In the genomic region with DNA sequence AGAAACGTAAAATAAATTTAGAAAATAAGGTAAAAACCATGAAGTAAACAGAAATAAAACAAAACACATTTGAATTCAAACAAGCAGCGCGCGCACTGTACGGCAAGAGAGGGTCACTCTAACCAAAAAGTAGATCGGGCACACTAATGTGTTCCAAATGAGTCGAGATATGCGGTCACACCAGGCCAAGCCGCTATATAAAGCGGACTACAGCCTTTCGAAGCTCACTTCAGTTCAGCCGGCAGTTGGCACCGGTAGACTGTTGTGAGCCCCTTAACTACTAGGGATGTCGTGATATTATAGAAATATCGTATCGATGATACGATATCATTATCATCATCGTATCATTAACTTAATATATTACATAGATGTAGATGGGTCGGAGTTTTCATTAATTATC, we compare ENCODE assay signal across 3 fruit fly cellular contexts.
A peak's percentile ranks its signal among the peaks of the same experiment; 100 is the strongest.
TF ChIP-seq lines count a peak whose summit lies in the region.

No protein-coding gene starts in this region.

- TF ChIP-seq CTCF in whole organism, embryonic (GFP tag; optimal IDR thresholded peaks at IDR 0.05; lab: Kevin White, UChicago) = peak; percentile 39

TF ChIP-seq in whole organism, adult, 20 proteins besides CTCF, POLR2A, EP300 and RAD21:
- no peak for TF ChIP-seq CG7045 (GFP tag; optimal IDR thresholded peaks at IDR 0.05; lab: Kevin White, UChicago)
- peak; percentile 11 for TF ChIP-seq Mnt (GFP tag; optimal IDR thresholded peaks at IDR 0.05; lab: Kevin White, UChicago)
- TF ChIP-seq CG1620 (GFP tag; optimal IDR thresholded peaks at IDR 0.05; lab: Kevin White, UChicago) = peak; percentile 41
- no peak for TF ChIP-seq kay (GFP tag; lab: Kevin White, UChicago; ENCODE audit: borderline replicate concordance)
- TF ChIP-seq bab1 (GFP tag; optimal IDR thresholded peaks at IDR 0.05; lab: Kevin White, UChicago) = peak; percentile 36

TF ChIP-seq in whole organism, embryonic, 481 proteins besides CTCF, POLR2A, EP300 and RAD21:
- TF ChIP-seq E2f2 (GFP tag; IDR thresholded peaks at IDR 0.05; lab: Robert Waterston, UW) = peak; percentile 88
- no peak for TF ChIP-seq CG13894 (tag; optimal IDR thresholded peaks at IDR 0.05; lab: Kevin White, UChicago)
- peak; percentile 0 for TF ChIP-seq CG14710 (tag; optimal IDR thresholded peaks at IDR 0.05; lab: Kevin White, UChicago)
- TF ChIP-seq lmd (GFP tag; IDR thresholded peaks at IDR 0.05; lab: Robert Waterston, UW) = no peak
- 0 out of 3 replicates have a peak, but pooled peaks have one; percentile 16 for TF ChIP-seq CG14860 (GFP tag; IDR thresholded peaks at IDR 0.05; lab: Robert Waterston, UW; ENCODE audit: partially characterized antibody)
- no peak for TF ChIP-seq lbe (GFP tag; optimal IDR thresholded peaks at IDR 0.05; lab: Kevin White, UChicago)
- TF ChIP-seq zen (tag; optimal IDR thresholded peaks at IDR 0.05; lab: Kevin White, UChicago) = peak; percentile 23
- peak; percentile 19; the same call in 1 of the 2 replicates for TF ChIP-seq CG13287 (GFP tag; IDR thresholded peaks at IDR 0.05; lab: Robert Waterston, UW; ENCODE audit: partially characterized antibody)
- TF ChIP-seq chinmo (GFP tag; IDR thresholded peaks at IDR 0.05; lab: Robert Waterston, UW; ENCODE audit: partially characterized antibody) = 0 out of 4 replicates have a peak, but pooled peaks have one; percentile 52
- TF ChIP-seq CG15514 (GFP tag; optimal IDR thresholded peaks at IDR 0.05; lab: Kevin White, UChicago) = peak; percentile 34
- peak; percentile 32 for TF ChIP-seq BEAF-32 (GFP tag; optimal IDR thresholded peaks at IDR 0.05; lab: Kevin White, UChicago)
- TF ChIP-seq amos (GFP tag; IDR thresholded peaks at IDR 0.05; lab: Robert Waterston, UW; ENCODE audit: partially characterized antibody) = peak; percentile 39; the same call in 1 of the 2 replicates
- TF ChIP-seq knrl (GFP tag; IDR thresholded peaks at IDR 0.05; lab: Robert Waterston, UW; ENCODE audit: partially characterized antibody) = peak; percentile 30; the same call in 1 of the 3 replicates
- peak; percentile 41 for TF ChIP-seq Jarid2 (GFP tag; optimal IDR thresholded peaks at IDR 0.05; lab: Kevin White, UChicago)
- peak; percentile 72 for TF ChIP-seq Dp (GFP tag; optimal IDR thresholded peaks at IDR 0.05; lab: Kevin White, UChicago)
- TF ChIP-seq CG33213 (GFP tag; optimal IDR thresholded peaks at IDR 0.05; lab: Kevin White, UChicago) = peak; percentile 97
- TF ChIP-seq CG8290 (GFP tag; optimal IDR thresholded peaks at IDR 0.05; lab: Kevin White, UChicago) = peak; percentile 38
- peak; percentile 2 to 50 for TF ChIP-seq CG8290 (tag; optimal IDR thresholded peaks at IDR 0.05; lab: Kevin White, UChicago)
- peak; percentile 62 for TF ChIP-seq sens (GFP tag; lab: Kevin White, UChicago)
- TF ChIP-seq gt (GFP tag; IDR thresholded peaks at IDR 0.05; lab: Robert Waterston, UW) = no peak
- TF ChIP-seq NC2α (GFP tag; optimal IDR thresholded peaks at IDR 0.05; lab: Kevin White, UChicago) = peak; percentile 31
- TF ChIP-seq CG9797 (GFP tag; optimal IDR thresholded peaks at IDR 0.05; lab: Kevin White, UChicago) = peak; percentile 76
- TF ChIP-seq da (GFP tag; optimal IDR thresholded peaks at IDR 0.05; lab: Kevin White, UChicago) = no peak
- peak; percentile 68 for TF ChIP-seq CG6791 (GFP tag; IDR thresholded peaks at IDR 0.05; lab: Robert Waterston, UW; ENCODE audit: partially characterized antibody)
- TF ChIP-seq Rx (GFP tag; IDR thresholded peaks at IDR 0.05; lab: Robert Waterston, UW) = 0 out of 2 replicates have a peak, but pooled peaks have one; percentile 11
- peak; percentile 78 for TF ChIP-seq stwl (tag; optimal IDR thresholded peaks at IDR 0.05; lab: Kevin White, UChicago)
- peak; percentile 53 for TF ChIP-seq Hmr (GFP tag; optimal IDR thresholded peaks at IDR 0.05; lab: Kevin White, UChicago)
- TF ChIP-seq tna (GFP tag; IDR thresholded peaks at IDR 0.05; lab: Robert Waterston, UW; ENCODE audit: partially characterized antibody) = no peak
- no peak for TF ChIP-seq crp (GFP tag; optimal IDR thresholded peaks at IDR 0.05; lab: Kevin White, UChicago)
- TF ChIP-seq CG16815 (GFP tag; optimal IDR thresholded peaks at IDR 0.05; lab: Kevin White, UChicago) = no peak
- 0 out of 3 replicates have a peak, but pooled peaks have one; percentile 37 for TF ChIP-seq Opbp (GFP tag; IDR thresholded peaks at IDR 0.05; lab: Robert Waterston, UW; ENCODE audit: partially characterized antibody)
- peak; percentile 66; the same call in 2 of the 3 replicates for TF ChIP-seq CG17361 (GFP tag; IDR thresholded peaks at IDR 0.05; lab: Robert Waterston, UW)
- peak; percentile 99 for TF ChIP-seq Lhr (GFP tag; optimal IDR thresholded peaks at IDR 0.05; lab: Kevin White, UChicago)
- TF ChIP-seq pzg (GFP tag; optimal IDR thresholded peaks at IDR 0.05; lab: Kevin White, UChicago) = peak; percentile 52
- peak; percentile 9 for TF ChIP-seq Elba2 (GFP tag; optimal IDR thresholded peaks at IDR 0.05; lab: Kevin White, UChicago)
- no peak for TF ChIP-seq kah (GFP tag; optimal IDR thresholded peaks at IDR 0.05; lab: Kevin White, UChicago)
- TF ChIP-seq gfzf (GFP tag; optimal IDR thresholded peaks at IDR 0.05; lab: Kevin White, UChicago) = peak; percentile 61

TF ChIP-seq in whole organism, wandering third instar larva, 38 proteins besides CTCF, POLR2A, EP300 and RAD21:
- TF ChIP-seq Vsx2 (GFP tag; optimal IDR thresholded peaks at IDR 0.05; lab: Kevin White, UChicago; ENCODE audit: partially characterized antibody) (no peak), Hnf4 (GFP tag; optimal IDR thresholded peaks at IDR 0.05; lab: Kevin White, UChicago) (peak; percentile 7), fru (GFP tag; optimal IDR thresholded peaks at IDR 0.05; lab: Kevin White, UChicago) (no peak), sv (GFP tag; optimal IDR thresholded peaks at IDR 0.05; lab: Kevin White, UChicago) (no peak), Hr78 (GFP tag; optimal IDR thresholded peaks at IDR 0.05; lab: Kevin White, UChicago) (no peak), Hr83 (GFP tag; optimal IDR thresholded peaks at IDR 0.05; lab: Kevin White, UChicago; ENCODE audit: poor library complexity, severe bottlenecking) (no peak), tai (GFP tag; optimal IDR thresholded peaks at IDR 0.05; lab: Kevin White, UChicago) (no peak), HLH106 (tag; optimal IDR thresholded peaks at IDR 0.05; lab: Kevin White, UChicago) (no peak)
